Fruit fly (Drosophila melanogaster) Kc167 (cell line): ENCODE results near the gene CG13055.

Experiments used
- Myc ChIP-seq: fragments of >200 bp; optimal IDR thresholded peaks from 2 replicates; lab custom pipeline; 2017; ENCODE audit warnings: missing external identifiers
- Sin3A ChIP-seq: fragments of >200 bp; optimal IDR thresholded peaks from 2 replicates; lab custom pipeline; 2018; ENCODE audit warnings: missing external identifiers
- h ChIP-seq: fragments of >200 bp; optimal IDR thresholded peaks from 3 replicates; lab custom pipeline; 2018; ENCODE audit warnings: missing external identifiers
- insv ChIP-seq: fragments of >200 bp; optimal IDR thresholded peaks from 3 replicates; lab custom pipeline; 2018; ENCODE audit warnings: missing external identifiers
- psq ChIP-seq: fragments of >200 bp; optimal IDR thresholded peaks from 2 replicates; lab custom pipeline; 2017; ENCODE audit warnings: missing external identifiers
- ttk ChIP-seq: sonication (Bioruptor generic); optimal IDR thresholded peaks from 2 replicates; lab custom pipeline; 2017; ENCODE audit warnings: missing external identifiers

CG13055 gene

DNA sequence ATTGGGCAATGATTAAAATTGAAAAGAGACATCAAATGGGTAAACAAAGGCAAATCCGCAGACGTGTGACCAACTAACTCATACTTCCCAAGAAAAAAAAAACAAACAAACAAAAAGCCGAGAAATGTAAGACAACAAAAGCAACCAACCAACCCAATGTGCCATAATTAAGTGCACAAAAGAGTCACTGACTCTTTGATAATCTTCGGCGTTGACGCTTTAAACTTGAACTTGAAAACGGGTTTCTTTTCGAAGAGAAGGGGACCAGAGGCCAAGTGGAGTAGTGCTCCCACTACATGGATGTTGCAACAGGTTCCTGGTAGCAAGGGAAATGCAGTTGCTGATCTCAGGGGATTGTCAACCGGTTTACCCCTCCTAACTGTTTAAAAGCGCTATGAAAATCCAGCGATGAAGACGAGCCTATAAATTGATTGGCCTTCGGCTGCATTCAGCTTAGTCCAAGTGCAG, 27.9 kb upstream of the CG13055 start, which contains the start of gene CG13064:
Gene CG13064 (plus strand): TSS at position 418 of the 468 bp plus-strand sequence.
- no peak for TF ChIP-seq ttk (lab: Kevin White, UChicago)
- no peak for TF ChIP-seq insv (lab: Kevin White, UChicago)
- TF ChIP-seq psq (lab: Kevin White, UChicago), result no peak
- TF ChIP-seq h (lab: Kevin White, UChicago), result no peak
- TF ChIP-seq Myc, result no peak
- no peak for TF ChIP-seq Sin3A (lab: Kevin White, UChicago)

DNA sequence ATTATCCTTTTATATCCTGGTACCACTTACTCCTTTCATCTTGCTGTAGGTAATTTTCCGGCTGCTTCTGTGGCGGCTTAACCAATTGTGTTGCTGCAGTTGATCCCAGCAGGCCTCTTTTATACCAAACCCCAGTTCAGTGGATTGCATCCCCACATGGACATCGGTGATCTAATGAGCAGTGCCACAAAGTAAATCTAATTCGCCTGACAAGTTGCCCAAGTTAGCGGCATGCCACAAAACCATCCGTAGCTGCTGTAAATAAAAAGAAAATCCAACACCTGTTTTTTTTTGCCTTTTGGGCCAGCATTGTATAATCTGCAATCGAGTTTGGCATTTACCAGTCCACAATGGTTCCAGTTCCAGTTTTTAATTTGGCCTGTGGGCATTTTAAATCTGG, 27.0 kb upstream of the CG13055 start, which contains the start of gene CG13050:
Gene CG13050 (minus strand): TSS at position 101 of the 400 bp plus-strand sequence.
- no peak for TF ChIP-seq Sin3A (lab: Kevin White, UChicago)
- no peak for TF ChIP-seq ttk (lab: Kevin White, UChicago)
- no peak for TF ChIP-seq Myc
- no peak for TF ChIP-seq h (lab: Kevin White, UChicago)
- no peak for TF ChIP-seq psq (lab: Kevin White, UChicago)
- TF ChIP-seq insv (lab: Kevin White, UChicago), result no peak

DNA sequence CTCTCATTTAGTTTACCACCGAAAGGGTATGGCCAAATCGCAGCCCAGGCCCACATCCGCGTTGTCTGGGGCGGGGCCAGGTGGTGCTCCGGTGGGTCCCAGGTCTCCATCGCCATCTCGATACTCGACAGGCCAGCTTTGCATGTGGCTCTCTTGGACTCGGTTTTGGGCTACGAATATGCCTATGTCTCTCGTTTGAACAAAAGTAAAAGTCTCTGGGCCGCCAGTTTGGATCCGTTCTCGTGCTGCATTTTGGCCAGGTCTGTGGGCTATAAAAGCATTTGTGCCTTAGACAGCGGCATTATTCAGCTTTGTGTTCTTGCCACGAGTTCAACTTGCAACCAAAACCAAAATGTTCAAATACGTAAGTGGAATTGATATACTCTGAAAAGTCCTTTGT, 25.0 kb upstream of the CG13055 start, which contains the start of gene CG13065:
Gene CG13065 (plus strand): TSS at position 301 of the 400 bp plus-strand sequence.
- TF ChIP-seq psq (lab: Kevin White, UChicago) (no peak), Sin3A (lab: Kevin White, UChicago) (no peak), Myc (no peak), ttk (lab: Kevin White, UChicago) (no peak), h (lab: Kevin White, UChicago) (no peak), insv (lab: Kevin White, UChicago) (no peak)

DNA sequence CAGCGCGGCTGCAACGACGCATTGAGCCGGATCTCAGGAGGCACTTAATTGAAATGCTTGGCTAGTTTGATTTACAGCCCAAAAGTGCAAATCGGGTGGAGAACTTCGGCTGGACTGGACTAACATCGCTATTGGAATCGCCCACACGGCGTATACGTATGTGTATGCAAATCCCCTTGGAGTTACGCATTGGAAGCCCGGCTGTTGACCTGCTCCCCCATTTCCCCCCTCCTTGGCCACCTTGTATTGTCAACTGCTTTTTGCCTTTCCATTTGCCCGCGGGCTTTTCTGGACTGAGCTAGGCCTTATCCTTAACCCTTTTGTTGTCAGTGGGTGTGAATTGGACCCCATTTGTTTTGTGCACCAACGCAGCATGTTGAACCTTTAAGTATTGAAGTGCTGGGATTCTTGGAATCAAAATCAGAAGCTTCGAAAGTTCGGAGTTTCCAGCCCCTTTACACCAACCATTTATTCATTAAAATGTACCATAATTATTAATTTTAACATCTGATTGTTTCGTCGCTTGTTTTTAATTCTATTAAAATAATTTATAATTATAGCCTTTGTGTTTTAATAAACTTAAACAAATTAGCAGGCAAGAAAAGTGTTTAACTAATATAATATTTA, 23.3 kb upstream of the CG13055 start:
- TF ChIP-seq ttk (lab: Kevin White, UChicago) (no peak), h (lab: Kevin White, UChicago) (no peak), Sin3A (lab: Kevin White, UChicago) (no peak), Myc (no peak), psq (lab: Kevin White, UChicago) (no peak), insv (lab: Kevin White, UChicago) (no peak)

DNA sequence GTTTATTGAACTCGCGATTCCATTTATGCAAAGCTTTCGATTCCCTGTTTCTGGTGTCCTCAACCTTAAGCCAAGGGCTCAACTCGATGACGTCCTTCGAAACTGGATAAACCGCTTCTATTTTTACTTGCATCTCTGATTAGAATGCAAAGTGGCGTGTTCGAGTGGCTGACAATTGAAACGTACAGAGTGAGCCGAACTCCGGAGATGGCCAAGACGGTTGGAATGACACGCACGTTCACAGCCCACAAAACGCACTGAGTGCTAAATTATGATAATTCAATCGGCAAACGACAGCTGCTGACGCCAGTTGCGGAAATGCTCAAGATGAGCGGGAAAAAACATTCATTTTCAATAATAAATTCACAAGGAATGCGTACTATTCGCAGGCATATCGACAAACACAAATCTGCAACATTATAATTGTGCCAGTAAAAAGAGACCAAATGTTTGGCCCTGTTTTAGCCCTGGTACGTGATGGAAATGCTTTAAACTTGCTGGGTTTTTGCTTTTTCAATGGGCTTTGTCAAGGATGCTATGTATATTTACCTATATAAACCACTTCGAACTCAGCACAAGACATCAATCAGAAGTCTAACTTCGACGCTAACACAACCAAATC, 20.3 kb upstream of the CG13055 start, which contains the start of gene CG13066:
Gene CG13066 (plus strand): TSS at position 572 of the 622 bp plus-strand sequence.
- TF ChIP-seq insv (lab: Kevin White, UChicago) (no peak), ttk (lab: Kevin White, UChicago) (no peak), psq (lab: Kevin White, UChicago) (no peak), Sin3A (lab: Kevin White, UChicago) (no peak), Myc (no peak), h (lab: Kevin White, UChicago) (no peak)

DNA sequence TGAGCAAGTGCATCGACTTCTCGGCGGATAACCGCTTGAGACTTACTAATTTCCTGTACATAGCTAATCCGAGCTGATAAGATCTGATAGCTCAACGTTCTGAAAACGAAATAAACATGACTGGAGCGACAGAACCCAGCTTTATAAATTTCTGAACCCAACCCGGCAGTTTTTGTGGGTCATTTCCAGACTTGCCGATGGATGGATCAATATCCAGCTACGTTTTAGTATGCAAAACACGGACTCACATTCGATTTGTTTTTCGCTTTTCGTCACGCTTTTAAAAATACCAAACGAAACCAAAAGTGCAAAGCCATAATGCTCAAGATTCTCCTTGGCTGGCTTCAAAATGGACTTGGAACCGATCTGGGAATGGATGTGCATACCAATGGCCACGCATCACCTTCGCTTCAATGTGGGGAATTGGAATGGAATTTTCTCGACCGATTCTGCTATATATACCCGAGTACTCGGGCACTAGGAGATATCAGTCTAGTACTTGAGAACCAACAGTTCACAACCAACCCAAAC, 18.7 kb upstream of the CG13055 start, which contains the start of the genes CG34248 and CG13067:
Gene CG34248 (minus strand): TSS at position 101 of the 531 bp plus-strand sequence.
Gene CG13067 (plus strand): TSS at position 481 of the 531 bp plus-strand sequence.
- TF ChIP-seq insv (lab: Kevin White, UChicago) (no peak), Myc (no peak), Sin3A (lab: Kevin White, UChicago) (no peak), psq (lab: Kevin White, UChicago) (no peak), h (lab: Kevin White, UChicago) (no peak), ttk (lab: Kevin White, UChicago) (no peak)

DNA sequence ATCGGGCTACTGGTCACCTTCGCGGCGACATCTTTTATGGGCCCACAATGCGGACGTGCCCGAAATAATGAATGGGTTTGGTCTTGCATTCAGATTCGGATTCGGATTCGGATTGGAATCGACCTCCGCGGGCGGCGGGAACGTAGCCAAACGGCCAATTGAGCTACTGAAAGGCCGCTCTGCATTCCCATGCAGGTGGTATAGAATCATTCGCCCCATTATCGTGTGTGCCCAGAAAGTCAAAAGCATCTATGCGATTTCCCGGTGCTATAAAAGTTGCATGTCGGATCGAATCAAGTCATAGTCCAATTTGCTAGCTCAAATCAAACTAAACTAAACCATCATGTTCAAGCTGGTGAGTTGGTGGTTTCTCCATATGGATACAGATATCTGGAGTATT, 16.9 kb upstream of the CG13055 start, which contains the start of gene CG13068:
Gene CG13068 (plus strand): TSS at position 301 of the 400 bp plus-strand sequence.
- TF ChIP-seq Myc (no peak), Sin3A (lab: Kevin White, UChicago) (no peak), psq (lab: Kevin White, UChicago) (no peak), h (lab: Kevin White, UChicago) (no peak), insv (lab: Kevin White, UChicago) (no peak), ttk (lab: Kevin White, UChicago) (no peak)

DNA sequence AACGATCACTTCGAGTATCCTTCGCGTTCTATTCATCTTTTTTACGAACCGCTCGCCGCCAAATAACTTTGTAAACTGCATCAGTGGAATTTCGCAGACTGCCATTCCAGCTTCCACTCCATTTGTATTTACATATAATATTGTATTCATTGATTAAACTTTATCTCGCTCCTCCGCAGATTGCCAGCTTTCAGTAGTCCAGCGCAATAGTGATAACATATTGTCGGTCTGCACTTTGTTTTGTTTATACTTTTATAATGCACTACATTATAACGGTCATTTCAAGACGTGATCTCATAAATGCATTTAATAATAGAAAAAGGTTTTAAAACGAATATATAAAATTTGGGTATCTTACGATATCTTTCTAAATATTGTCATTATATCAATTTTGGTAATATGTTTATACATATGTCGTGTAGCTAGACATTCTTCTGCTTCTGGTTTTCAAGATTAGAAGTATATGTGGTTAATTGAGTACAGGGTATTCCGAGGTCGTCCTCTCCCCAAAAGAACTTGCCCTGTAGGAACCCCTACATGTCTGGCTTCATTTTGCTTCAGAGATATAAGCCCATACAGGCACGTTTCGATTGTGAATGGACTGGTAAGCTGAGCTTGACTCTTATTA, 16.1 kb upstream of the CG13055 start, which contains the start of gene CG4950:
Gene CG4950 (minus strand): TSS at position 51 of the 628 bp plus-strand sequence.
- no peak for TF ChIP-seq ttk (lab: Kevin White, UChicago)
- no peak for TF ChIP-seq insv (lab: Kevin White, UChicago)
- TF ChIP-seq psq (lab: Kevin White, UChicago), result no peak
- no peak for TF ChIP-seq h (lab: Kevin White, UChicago)
- TF ChIP-seq Sin3A (lab: Kevin White, UChicago), result no peak
- no peak for TF ChIP-seq Myc

DNA sequence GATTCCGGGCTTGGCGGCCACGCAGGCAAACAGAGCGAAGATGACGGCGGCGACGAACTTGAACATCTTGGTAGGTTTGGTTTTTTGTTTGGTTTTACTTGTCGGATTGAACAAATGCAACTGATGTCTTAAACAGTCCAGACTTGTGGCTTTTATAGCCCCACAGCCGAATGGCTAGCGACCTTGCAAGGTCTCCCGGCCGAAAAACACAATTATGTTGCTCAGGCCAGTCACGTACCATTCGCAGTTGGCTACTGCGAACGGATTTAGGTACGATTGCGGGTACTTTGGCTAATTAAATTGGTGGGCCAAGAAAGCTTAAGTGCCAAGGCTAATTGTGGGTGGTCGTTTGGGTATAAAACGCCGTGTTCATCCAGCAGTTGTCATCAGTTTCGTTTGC, 12.8 kb upstream of the CG13055 start, which contains the start of the genes CG13051 and CG13069:
Gene CG13051 (minus strand): TSS at position 101 of the 400 bp plus-strand sequence.
Gene CG13069 (plus strand): TSS at position 386 of the 400 bp plus-strand sequence.
- TF ChIP-seq Sin3A (lab: Kevin White, UChicago), result no peak
- TF ChIP-seq insv (lab: Kevin White, UChicago), result no peak
- TF ChIP-seq Myc, result no peak
- no peak for TF ChIP-seq ttk (lab: Kevin White, UChicago)
- TF ChIP-seq h (lab: Kevin White, UChicago), result no peak

DNA sequence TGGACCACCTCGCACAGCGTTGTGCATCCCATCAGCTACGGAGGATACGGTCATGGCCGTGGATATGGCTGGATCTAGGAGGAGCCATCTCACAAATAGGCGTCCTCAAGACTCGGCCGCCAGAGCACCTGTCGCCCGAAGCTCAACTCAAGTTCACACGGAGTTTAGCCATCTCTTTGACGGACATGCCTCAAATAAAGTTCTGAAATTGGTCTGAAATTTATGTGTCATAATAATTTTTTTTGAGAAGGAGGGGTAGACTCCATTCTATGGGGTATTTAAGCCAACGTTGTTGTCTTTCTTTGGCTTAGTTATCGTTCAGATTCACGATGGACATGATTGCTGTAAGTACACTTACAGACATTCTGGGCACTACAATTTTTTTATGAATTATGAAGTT, 10.9 kb upstream of the CG13055 start, which contains the start of gene CG13070:
Gene CG13070 (plus strand): TSS at position 301 of the 400 bp plus-strand sequence.
- TF ChIP-seq Myc (no peak), ttk (lab: Kevin White, UChicago) (no peak)

DNA sequence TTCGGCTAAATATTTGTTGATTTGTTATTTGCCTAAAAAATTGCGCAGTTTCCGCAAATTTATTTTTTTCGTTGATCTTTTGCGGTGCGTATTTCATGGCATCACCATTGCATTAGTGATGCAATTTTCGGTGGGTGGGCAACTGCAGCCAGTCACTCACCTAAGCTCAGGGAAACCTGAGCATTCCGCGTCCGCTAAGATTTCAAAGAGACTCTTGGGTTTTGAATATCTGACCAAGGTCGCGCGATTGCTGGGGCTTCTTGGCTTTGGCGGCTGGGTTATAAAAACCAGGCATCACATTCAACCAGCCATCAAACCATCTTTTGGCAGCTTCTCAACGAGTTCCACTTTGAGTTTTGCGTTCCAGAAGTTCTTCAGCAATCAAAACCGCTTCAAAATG, 10.3 kb upstream of the CG13055 start, which contains the start of gene CG13071:
Gene CG13071 (plus strand): TSS at position 301 of the 400 bp plus-strand sequence.
- no peak for TF ChIP-seq insv (lab: Kevin White, UChicago)
- TF ChIP-seq psq (lab: Kevin White, UChicago), result no peak
- no peak for TF ChIP-seq Myc
- TF ChIP-seq ttk (lab: Kevin White, UChicago), result no peak
- TF ChIP-seq h (lab: Kevin White, UChicago), result no peak
- TF ChIP-seq Sin3A (lab: Kevin White, UChicago), result no peak
